Fruit fly (Drosophila melanogaster) whole organism: ENCODE data around the gene Fum3.

Experiments used
- EcR ChIP-seq, 2 experiments: fragments of >200 bp; optimal IDR thresholded peaks; 2 replicates each; lab custom pipeline; 2017; ENCODE audit warnings: missing biosample characterization in 2 of 2, missing genetic modification characterization in 2 of 2, missing genetic modification reagents in 2 of 2
- pan ChIP-seq: fragments of >200 bp; optimal IDR thresholded peaks from 2 replicates; lab custom pipeline; 2017
- psq ChIP-seq: fragments of >200 bp; optimal IDR thresholded peaks from 2 replicates; lab custom pipeline; 2017
- usp ChIP-seq: fragments of >200 bp; optimal IDR thresholded peaks from 2 replicates; lab custom pipeline; 2017; ENCODE audit warnings: missing biosample characterization, missing genetic modification characterization, mixed read lengths

DNA sequence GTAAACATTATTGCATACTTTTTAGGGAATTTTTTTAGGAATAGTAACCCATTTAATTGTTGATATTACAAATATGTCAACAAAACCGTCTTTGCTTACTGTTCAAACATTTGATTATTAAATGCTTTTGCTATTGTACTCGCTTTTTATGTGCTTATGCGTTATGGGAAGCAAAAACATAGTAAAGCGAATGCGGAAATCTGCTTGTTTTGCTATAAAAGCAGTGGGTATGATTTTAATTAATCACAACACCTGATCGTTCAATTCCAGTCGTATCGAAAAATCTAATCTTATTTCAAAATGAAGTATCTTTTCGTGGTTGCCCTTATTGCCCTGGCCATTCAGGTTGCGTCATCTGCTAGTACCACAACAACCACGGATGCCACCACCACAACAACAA, 42.7 kb upstream of the Fum3 start, which contains the start of gene CG33500:
- TF ChIP-seq usp (GFP tag; lab: Kevin White, UChicago), result no peak
- TF ChIP-seq psq, result no peak
- no peak for TF ChIP-seq EcR (GFP tag; optimal IDR thresholded peaks at IDR 0.05; lab: Kevin White, UChicago)
- TF ChIP-seq pan, result no peak
